Fruit fly (Drosophila melanogaster) whole organism, embryonic: ENCODE results near the gene mtTFB2.

Experiments used
- Abd-B ChIP-seq: fragments of 200-800 bp; sonication (Bioruptor generic); optimal IDR thresholded peaks from 2 replicates; lab custom pipeline; 2018; ENCODE audit warnings: missing biosample characterization, mild to moderate bottlenecking, missing genetic modification characterization, moderate library complexity
- Aef1 ChIP-seq: fragments of 200-800 bp; sonication (Bioruptor generic); IDR thresholded peaks from 3 replicates; pipeline ENCODE4 v1.3.6; 2022; ENCODE audit warnings: missing biosample characterization, missing genetic modification characterization
- CG10321 ChIP-seq: fragments of 200-800 bp; sonication (Bioruptor generic); IDR thresholded peaks from 2 replicates; pipeline ENCODE4 v1.3.6; 2022; ENCODE audit warnings: missing biosample characterization, missing genetic modification characterization
- CG11247 ChIP-seq: fragments of 200-800 bp; sonication (Bioruptor generic); IDR thresholded peaks from 2 replicates; pipeline ENCODE4 v1.3.6; 2022; ENCODE audit warnings: missing biosample characterization, missing genetic modification characterization
- CG11504 ChIP-seq: fragments of 200-800 bp; sonication (Bioruptor generic); optimal IDR thresholded peaks from 3 replicates; lab custom pipeline; 2019; ENCODE audit warnings: missing biosample characterization, mild to moderate bottlenecking, missing genetic modification characterization, moderate library complexity
- CG12104 ChIP-seq: fragments of 200-800 bp; sonication (Bioruptor generic); optimal IDR thresholded peaks from 3 replicates; lab custom pipeline; 2016; ENCODE audit warnings: missing biosample characterization, missing genetic modification characterization
- CG12299 ChIP-seq: fragments of 200-800 bp; sonication (Bioruptor generic); optimal IDR thresholded peaks from 2 replicates; lab custom pipeline; 2018; ENCODE audit warnings: missing biosample characterization, mild to moderate bottlenecking, missing genetic modification characterization
- CG13894 ChIP-seq: fragments of 200-800 bp; sonication (Bioruptor generic); optimal IDR thresholded peaks from 3 replicates; lab custom pipeline; 2018; ENCODE audit warnings: missing biosample characterization, mild to moderate bottlenecking, missing genetic modification characterization, moderate library complexity
- CG14014 ChIP-seq: fragments of 200-800 bp; sonication (Bioruptor generic); IDR thresholded peaks from 2 replicates; pipeline ENCODE4 v1.3.6; 2022; ENCODE audit warnings: missing biosample characterization, missing genetic modification characterization
- CG14710 ChIP-seq: fragments of 200-800 bp; sonication (Bioruptor generic); optimal IDR thresholded peaks from 3 replicates; lab custom pipeline; 2019; ENCODE audit warnings: missing biosample characterization, mild to moderate bottlenecking, missing genetic modification characterization, moderate library complexity
- CG14860 ChIP-seq: fragments of 200-800 bp; sonication (Bioruptor generic); IDR thresholded peaks from 3 replicates; pipeline ENCODE4 v1.3.6; 2022; ENCODE audit warnings: missing biosample characterization, missing genetic modification characterization; ENCODE audit not compliant: partially characterized antibody
- CG16863 ChIP-seq: fragments of 200-800 bp; sonication (Bioruptor generic); optimal IDR thresholded peaks from 3 replicates; lab custom pipeline; 2016; ENCODE audit warnings: missing biosample characterization, missing genetic modification characterization
- CG18011 ChIP-seq: fragments of 200-800 bp; sonication (Bioruptor generic); optimal IDR thresholded peaks from 2 replicates; lab custom pipeline; 2017; ENCODE audit warnings: missing biosample characterization, missing genetic modification characterization, mild to moderate bottlenecking, moderate library complexity, missing genotype
- CG18619 ChIP-seq: fragments of 200-800 bp; sonication (Bioruptor generic); optimal IDR thresholded peaks from 3 replicates; lab custom pipeline; 2017; ENCODE audit warnings: missing biosample characterization, mild to moderate bottlenecking, missing genetic modification characterization
- CG2678 ChIP-seq: fragments of 200-800 bp; sonication (Bioruptor generic); optimal IDR thresholded peaks from 3 replicates; lab custom pipeline; 2019; ENCODE audit warnings: missing biosample characterization, mild to moderate bottlenecking, missing genetic modification characterization, moderate library complexity
- CG4282 ChIP-seq: fragments of 200-800 bp; sonication (Bioruptor generic); optimal IDR thresholded peaks from 2 replicates; lab custom pipeline; 2016; ENCODE audit warnings: missing biosample characterization, missing genetic modification characterization
- CG4707 ChIP-seq: fragments of 200-800 bp; sonication (Bioruptor generic); optimal IDR thresholded peaks from 2 replicates; lab custom pipeline; 2018; ENCODE audit warnings: missing biosample characterization, mild to moderate bottlenecking, missing genetic modification characterization, moderate library complexity
- CG6272 ChIP-seq: fragments of 200-800 bp; sonication (Bioruptor generic); IDR thresholded peaks from 2 replicates; pipeline ENCODE4 v1.3.6; 2022; ENCODE audit warnings: missing biosample characterization, missing genetic modification characterization
- CG6683 ChIP-seq: fragments of 200-800 bp; sonication (Bioruptor generic); optimal IDR thresholded peaks from 2 replicates; lab custom pipeline; 2017; ENCODE audit warnings: missing biosample characterization, mild to moderate bottlenecking, missing genetic modification characterization, missing genetic modification reagents
- CG6854 ChIP-seq: fragments of 200-800 bp; sonication (Bioruptor generic); optimal IDR thresholded peaks from 3 replicates; lab custom pipeline; 2017; ENCODE audit warnings: missing biosample characterization, mild to moderate bottlenecking, missing genetic modification characterization
- CG7271 ChIP-seq: fragments of 200-800 bp; sonication (Bioruptor generic); optimal IDR thresholded peaks from 2 replicates; lab custom pipeline; 2018; ENCODE audit warnings: missing biosample characterization, mild to moderate bottlenecking, missing genetic modification characterization, moderate library complexity
- CG7839 ChIP-seq: fragments of 200-800 bp; sonication (Bioruptor generic); optimal IDR thresholded peaks from 3 replicates; lab custom pipeline; 2018; ENCODE audit warnings: missing biosample characterization, mild to moderate bottlenecking, missing genetic modification characterization, moderate library complexity
- CG8281 ChIP-seq: fragments of 200-800 bp; sonication (Bioruptor generic); optimal IDR thresholded peaks from 2 replicates; lab custom pipeline; 2018; ENCODE audit warnings: missing biosample characterization, mild to moderate bottlenecking, missing genetic modification characterization, moderate library complexity
- CG9727 ChIP-seq: fragments of 200-800 bp; sonication (Bioruptor generic); optimal IDR thresholded peaks from 3 replicates; lab custom pipeline; 2017; ENCODE audit warnings: missing biosample characterization, mild to moderate bottlenecking, missing genetic modification characterization
- CG9797 ChIP-seq: fragments of 200-800 bp; sonication (Bioruptor generic); optimal IDR thresholded peaks from 3 replicates; lab custom pipeline; 2018; ENCODE audit warnings: missing biosample characterization, mild to moderate bottlenecking, missing genetic modification characterization
- Dip2 ChIP-seq: fragments of 200-800 bp; sonication (Bioruptor generic); IDR thresholded peaks from 2 replicates; pipeline ENCODE4 v1.3.6; 2022; ENCODE audit warnings: missing biosample characterization, missing genetic modification characterization
- Dll ChIP-seq: fragments of 200-800 bp; sonication (Bioruptor generic); IDR thresholded peaks from 4 replicates; pipeline ENCODE4 v1.3.6; 2022; ENCODE audit warnings: missing biosample characterization, missing genetic modification characterization; ENCODE audit not compliant: partially characterized antibody
- Hmr ChIP-seq: fragments of 200-800 bp; sonication (Bioruptor generic); optimal IDR thresholded peaks from 3 replicates; lab custom pipeline; 2017; ENCODE audit warnings: mild to moderate bottlenecking, missing biosample characterization, missing genetic modification reagents, missing genetic modification characterization
- Max ChIP-seq: fragments of 200-800 bp; sonication (Bioruptor generic); optimal IDR thresholded peaks from 2 replicates; lab custom pipeline; 2016; ENCODE audit warnings: missing biosample characterization, mild to moderate bottlenecking, missing genetic modification characterization
- Rx ChIP-seq: fragments of 200-800 bp; sonication (Bioruptor generic); IDR thresholded peaks from 2 replicates; pipeline ENCODE4 v1.3.6; 2022; ENCODE audit warnings: missing biosample characterization, missing genetic modification characterization
- Sox100B ChIP-seq: fragments of 200-800 bp; sonication (Bioruptor generic); optimal IDR thresholded peaks from 3 replicates; lab custom pipeline; 2018; ENCODE audit warnings: missing biosample characterization, mild to moderate bottlenecking, missing genetic modification characterization
- YL-1 ChIP-seq: fragments of 200-800 bp; sonication (Bioruptor generic); optimal IDR thresholded peaks from 3 replicates; lab custom pipeline; 2017; ENCODE audit warnings: missing biosample characterization, mild to moderate bottlenecking, missing genetic modification characterization
- ap ChIP-seq: fragments of 200-800 bp; sonication (Bioruptor generic); IDR thresholded peaks from 2 replicates; pipeline ENCODE4 v1.3.6; 2022; ENCODE audit warnings: missing biosample characterization, missing genetic modification characterization
- ash1 ChIP-seq: fragments of 200-800 bp; sonication (Bioruptor generic); optimal IDR thresholded peaks from 2 replicates; lab custom pipeline; 2018; ENCODE audit warnings: missing biosample characterization, mild to moderate bottlenecking, missing genetic modification characterization
- cad ChIP-seq: fragments of >200 bp; optimal IDR thresholded peaks from 2 replicates; lab custom pipeline; 2017; ENCODE audit warnings: missing biosample characterization, missing genetic modification characterization
- ems ChIP-seq: fragments of 200-800 bp; sonication (Bioruptor generic); optimal IDR thresholded peaks from 3 replicates; lab custom pipeline; 2016; ENCODE audit warnings: missing biosample characterization, missing genetic modification characterization
- fd102C ChIP-seq: fragments of 200-800 bp; sonication (Bioruptor generic); optimal IDR thresholded peaks from 2 replicates; lab custom pipeline; 2018; ENCODE audit warnings: missing biosample characterization, mild to moderate bottlenecking, missing genetic modification characterization, moderate library complexity
- gcm2 ChIP-seq: fragments of 200-800 bp; sonication (Bioruptor generic); optimal IDR thresholded peaks from 2 replicates; lab custom pipeline; 2016; ENCODE audit warnings: missing biosample characterization, missing genetic modification characterization
- gsb ChIP-seq: fragments of 200-800 bp; sonication (Bioruptor generic); IDR thresholded peaks from 2 replicates; pipeline ENCODE4 v1.3.6; 2022; ENCODE audit warnings: missing biosample characterization, missing genetic modification characterization
- ham ChIP-seq: fragments of 200-800 bp; sonication (Bioruptor generic); IDR thresholded peaks from 2 replicates; pipeline ENCODE4 v1.3.6; 2022; ENCODE audit warnings: missing biosample characterization, missing genetic modification characterization
- hth ChIP-seq: fragments of >200 bp; optimal IDR thresholded peaks from 2 replicates; lab custom pipeline; 2017; ENCODE audit warnings: inconsistent platforms
- inv ChIP-seq: fragments of 200-800 bp; sonication (Bioruptor generic); IDR thresholded peaks from 2 replicates; pipeline ENCODE4 v1.3.6; 2022; ENCODE audit warnings: missing biosample characterization, missing genetic modification characterization; ENCODE audit not compliant: partially characterized antibody
- lola ChIP-seq, 3 experiments: fragments of >200 bp in 2 of 3; fragments of 200-800 bp in 1 of 3; sonication (Bioruptor generic) in 1 of 3; optimal IDR thresholded peaks; 2 replicates each; lab custom pipeline; 2017 to 2019; ENCODE audit warnings: missing biosample characterization in 3 of 3, missing genetic modification characterization in 3 of 3, mild to moderate bottlenecking in 1 of 3, moderate library complexity in 1 of 3
- mirr ChIP-seq: fragments of 200-800 bp; sonication (Bioruptor generic); optimal IDR thresholded peaks from 3 replicates; lab custom pipeline; 2018; ENCODE audit warnings: missing biosample characterization, mild to moderate bottlenecking, missing genetic modification characterization
- sens-2 ChIP-seq: fragments of 200-800 bp; sonication (Bioruptor generic); IDR thresholded peaks from 2 replicates; pipeline ENCODE4 v1.3.6; 2022; ENCODE audit warnings: missing biosample characterization, missing genetic modification characterization
- sima ChIP-seq: fragments of 200-800 bp; sonication (Bioruptor generic); optimal IDR thresholded peaks from 2 replicates; lab custom pipeline; 2016; ENCODE audit warnings: missing biosample characterization, missing genetic modification characterization
- sqz ChIP-seq: fragments of 200-800 bp; sonication (Bioruptor generic); optimal IDR thresholded peaks from 3 replicates; lab custom pipeline; 2018; ENCODE audit warnings: missing biosample characterization, mild to moderate bottlenecking, missing genetic modification characterization
- tap ChIP-seq: fragments of 200-800 bp; optimal IDR thresholded peaks from 3 replicates; lab custom pipeline; 2019; ENCODE audit warnings: missing biosample characterization, mild to moderate bottlenecking, missing genetic modification characterization, moderate library complexity
- twi ChIP-seq: fragments of 200-800 bp; optimal IDR thresholded peaks from 2 replicates; lab custom pipeline; 2019; ENCODE audit warnings: missing biosample characterization, mild to moderate bottlenecking, missing genetic modification characterization, moderate library complexity
- unc-4 ChIP-seq: fragments of 200-800 bp; sonication (Bioruptor generic); IDR thresholded peaks from 2 replicates; pipeline ENCODE4 v1.3.6; 2022; ENCODE audit warnings: missing biosample characterization, missing genetic modification characterization; ENCODE audit not compliant: partially characterized antibody
- usp ChIP-seq: fragments of >200 bp; optimal IDR thresholded peaks from 2 replicates; lab custom pipeline; 2017; ENCODE audit warnings: missing biosample characterization, missing genetic modification characterization
- wor ChIP-seq: fragments of 200-800 bp; sonication (Bioruptor generic); IDR thresholded peaks from 2 replicates; pipeline ENCODE4 v1.3.6; 2022; ENCODE audit warnings: missing biosample characterization, missing genetic modification characterization

mtTFB2 gene

DNA sequence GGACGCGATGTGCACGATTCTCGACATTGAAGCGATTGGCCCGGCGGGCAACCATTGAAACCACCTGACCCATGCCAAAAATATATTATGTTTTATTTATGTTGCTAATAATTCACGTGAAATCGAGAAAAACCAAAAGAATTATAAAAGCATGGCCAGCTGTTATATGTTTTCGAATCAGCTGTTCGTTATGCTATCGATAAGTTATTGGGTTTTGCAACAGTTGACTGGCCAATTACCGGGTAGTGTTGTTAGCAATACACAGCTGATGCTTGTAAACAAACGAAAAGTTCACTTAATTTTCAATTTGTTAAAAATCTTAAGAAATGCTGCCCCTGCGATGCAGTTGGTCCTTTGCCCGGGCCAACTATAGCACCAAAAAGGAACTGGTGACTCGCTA, at the start of gene mtTFB2, which contains the start of gene CG11722:
TSS of gene mtTFB2 (plus strand) at position 232 of the 400 bp plus-strand sequence.
TSS of gene CG11722 (minus strand) at position 200 of the 400 bp plus-strand sequence.
- TF ChIP-seq CG12299: no peak
- TF ChIP-seq ems (GFP tag; lab: Kevin White, UChicago): no peak
- no peak for TF ChIP-seq CG13894 (tag; lab: Kevin White, UChicago)
- no peak for TF ChIP-seq wor (GFP tag; lab: Robert Waterston, UW)
- TF ChIP-seq CG4282 (GFP tag; lab: Kevin White, UChicago): no peak
- TF ChIP-seq CG2678 (tag; lab: Kevin White, UChicago): no peak
- peak; percentile 92 for TF ChIP-seq CG18011 (GFP tag; lab: Kevin White, UChicago)
- TF ChIP-seq ap (GFP tag; lab: Robert Waterston, UW): no peak
- no peak for TF ChIP-seq Rx (GFP tag; lab: Robert Waterston, UW)
- no peak for TF ChIP-seq CG16863 (GFP tag; lab: Kevin White, UChicago)
- TF ChIP-seq CG6683: no peak
- no peak for TF ChIP-seq fd102C (GFP tag; lab: Kevin White, UChicago)
- TF ChIP-seq Dll (GFP tag; lab: Robert Waterston, UW): peak; percentile 72
- TF ChIP-seq twi (tag; lab: Kevin White, UChicago): no peak
- TF ChIP-seq CG8281: no peak
- TF ChIP-seq tap (tag; lab: Kevin White, UChicago): no peak
- no peak for TF ChIP-seq ash1
- no peak for TF ChIP-seq lola (GFP tag; optimal IDR thresholded peaks at IDR 0.05; lab: Kevin White, UChicago)
- TF ChIP-seq gcm2 (GFP tag; lab: Kevin White, UChicago): no peak
- TF ChIP-seq inv: no peak
- TF ChIP-seq ham (GFP tag; lab: Robert Waterston, UW): no peak
- TF ChIP-seq Aef1 (GFP tag; lab: Robert Waterston, UW): no peak
- no peak for TF ChIP-seq CG14860 (GFP tag; lab: Robert Waterston, UW)
- TF ChIP-seq CG10321 (GFP tag; lab: Robert Waterston, UW): no peak
- TF ChIP-seq CG4707 (GFP tag; lab: Kevin White, UChicago): no peak
- TF ChIP-seq CG7839 (tag; lab: Kevin White, UChicago): no peak
- no peak for TF ChIP-seq Dip2 (GFP tag; lab: Robert Waterston, UW)
- no peak for TF ChIP-seq YL-1 (GFP tag; lab: Kevin White, UChicago)
- TF ChIP-seq sens-2 (GFP tag; lab: Robert Waterston, UW): no peak
- no peak for TF ChIP-seq CG6272
- TF ChIP-seq CG6854 (GFP tag; lab: Kevin White, UChicago): no peak
- TF ChIP-seq sqz: no peak
- no peak for TF ChIP-seq CG7271
- no peak for TF ChIP-seq CG12104 (GFP tag; lab: Kevin White, UChicago)
- TF ChIP-seq CG11504 (tag; lab: Kevin White, UChicago): no peak
- no peak for TF ChIP-seq gsb (GFP tag; lab: Robert Waterston, UW)
- TF ChIP-seq mirr (GFP tag; lab: Kevin White, UChicago): no peak
- no peak for TF ChIP-seq sima (GFP tag; lab: Kevin White, UChicago)
- TF ChIP-seq Abd-B (GFP tag; lab: Kevin White, UChicago): no peak
- peak; percentile 60 for TF ChIP-seq unc-4 (GFP tag; lab: Robert Waterston, UW)
- no peak for TF ChIP-seq CG18619 (GFP tag; lab: Kevin White, UChicago)
- TF ChIP-seq CG9727 (GFP tag; lab: Kevin White, UChicago): no peak
- TF ChIP-seq usp (GFP tag; lab: Kevin White, UChicago): no peak
- no peak for TF ChIP-seq Hmr
- TF ChIP-seq hth: no peak
- no peak for TF ChIP-seq Max (GFP tag; lab: Kevin White, UChicago)
- no peak for TF ChIP-seq CG11247 (GFP tag; lab: Robert Waterston, UW)
- TF ChIP-seq CG14710: peak; percentile 14
- TF ChIP-seq cad (GFP tag; lab: Kevin White, UChicago): no peak
- no peak for TF ChIP-seq CG9797
- no peak for TF ChIP-seq CG14014 (GFP tag; lab: Robert Waterston, UW)
- TF ChIP-seq Sox100B (GFP tag; lab: Kevin White, UChicago): no peak
